Fruit fly (Drosophila melanogaster) whole organism, embryonic: ENCODE results near the gene CG12560.
A peak's percentile ranks its signal among the peaks of the same experiment; 100 is the strongest.

Experiments
- Abd-B ChIP-seq: fragments of 200-800 bp; sonication (Bioruptor generic); optimal IDR thresholded peaks from 2 replicates; lab custom pipeline; 2018; ENCODE audit warnings: missing biosample characterization, mild to moderate bottlenecking, missing genetic modification characterization, moderate library complexity
- Asciz ChIP-seq: fragments of 200-800 bp; sonication (Bioruptor generic); optimal IDR thresholded peaks from 2 replicates; lab custom pipeline; 2017; ENCODE audit warnings: missing biosample characterization, mild to moderate bottlenecking, missing genetic modification characterization, missing genetic modification reagents
- Atf6 ChIP-seq: fragments of 200-800 bp; sonication (Bioruptor generic); IDR thresholded peaks from 2 replicates; pipeline ENCODE4 v1.3.6; 2022; ENCODE audit warnings: missing biosample characterization, missing genetic modification characterization
- CG10979 ChIP-seq: fragments of 200-800 bp; sonication (Bioruptor generic); optimal IDR thresholded peaks from 2 replicates; lab custom pipeline; 2018; ENCODE audit warnings: missing biosample characterization, mild to moderate bottlenecking, missing genetic modification characterization, moderate library complexity
- CG11247 ChIP-seq: fragments of 200-800 bp; sonication (Bioruptor generic); IDR thresholded peaks from 2 replicates; pipeline ENCODE4 v1.3.6; 2022; ENCODE audit warnings: missing biosample characterization, missing genetic modification characterization
- CG14014 ChIP-seq: fragments of 200-800 bp; sonication (Bioruptor generic); IDR thresholded peaks from 2 replicates; pipeline ENCODE4 v1.3.6; 2022; ENCODE audit warnings: missing biosample characterization, missing genetic modification characterization
- CG1529 ChIP-seq: fragments of 200-800 bp; sonication (Bioruptor generic); optimal IDR thresholded peaks from 3 replicates; lab custom pipeline; 2018; ENCODE audit warnings: missing biosample characterization, missing genetic modification characterization
- CG15479 ChIP-seq: fragments of 200-800 bp; sonication (Bioruptor generic); optimal IDR thresholded peaks from 3 replicates; lab custom pipeline; 2019; ENCODE audit warnings: missing biosample characterization, mild to moderate bottlenecking, missing genetic modification characterization, moderate library complexity
- CG17568 ChIP-seq: fragments of 200-800 bp; sonication (Bioruptor generic); optimal IDR thresholded peaks from 2 replicates; lab custom pipeline; 2018; ENCODE audit warnings: missing biosample characterization, mild to moderate bottlenecking, missing genetic modification characterization, moderate library complexity
- CG17612 ChIP-seq: fragments of 200-800 bp; sonication (Bioruptor generic); IDR thresholded peaks from 2 replicates; pipeline ENCODE4 v1.3.6; 2022; ENCODE audit warnings: missing biosample characterization, missing genetic modification characterization
- CG30020 ChIP-seq: fragments of 200-800 bp; optimal IDR thresholded peaks from 2 replicates; lab custom pipeline; 2019; ENCODE audit warnings: missing biosample characterization, mild to moderate bottlenecking, missing genetic modification characterization, moderate library complexity
- CG4282 ChIP-seq: fragments of 200-800 bp; sonication (Bioruptor generic); optimal IDR thresholded peaks from 2 replicates; lab custom pipeline; 2016; ENCODE audit warnings: missing biosample characterization, missing genetic modification characterization
- CG43689 ChIP-seq: fragments of 200-800 bp; sonication (Bioruptor generic); IDR thresholded peaks from 2 replicates; pipeline ENCODE4 v1.3.6; 2022; ENCODE audit warnings: missing biosample characterization, missing genetic modification characterization
- CG4424 ChIP-seq: fragments of 200-800 bp; sonication (Bioruptor generic); optimal IDR thresholded peaks from 3 replicates; lab custom pipeline; 2016; ENCODE audit warnings: missing biosample characterization, missing genetic modification characterization
- CG4854 ChIP-seq: fragments of 200-800 bp; sonication (Bioruptor generic); optimal IDR thresholded peaks from 2 replicates; lab custom pipeline; 2016; ENCODE audit warnings: missing biosample characterization, missing genetic modification characterization, inconsistent platforms
- CG7357 ChIP-seq: fragments of 200-800 bp; sonication (Bioruptor generic); IDR thresholded peaks from 3 replicates; pipeline ENCODE4 v1.3.6; 2022; ENCODE audit warnings: missing biosample characterization, missing genetic modification characterization
- CG7745 ChIP-seq: fragments of 200-800 bp; sonication (Bioruptor generic); optimal IDR thresholded peaks from 2 replicates; lab custom pipeline; 2018; ENCODE audit warnings: missing biosample characterization, mild to moderate bottlenecking, missing genetic modification characterization, moderate library complexity
- CG8359 ChIP-seq: fragments of 200-800 bp; sonication (Bioruptor generic); optimal IDR thresholded peaks from 2 replicates; lab custom pipeline; 2017; ENCODE audit warnings: missing biosample characterization, mild to moderate bottlenecking, missing genetic modification characterization, borderline replicate concordance
- CG9437 ChIP-seq: fragments of 200-800 bp; sonication (Bioruptor generic); optimal IDR thresholded peaks from 2 replicates; lab custom pipeline; 2018; ENCODE audit warnings: missing biosample characterization, mild to moderate bottlenecking, missing genetic modification characterization
- D19A ChIP-seq: fragments of 200-800 bp; optimal IDR thresholded peaks from 3 replicates; lab custom pipeline; 2019; ENCODE audit warnings: missing biosample characterization, mild to moderate bottlenecking, missing genetic modification characterization, moderate library complexity
- HHEX ChIP-seq: fragments of 200-800 bp; sonication (Bioruptor generic); optimal IDR thresholded peaks from 3 replicates; lab custom pipeline; 2017; ENCODE audit warnings: missing biosample characterization, mild to moderate bottlenecking, missing genetic modification characterization, missing genetic modification reagents
- Hsf ChIP-seq: fragments of 200-800 bp; sonication (Bioruptor generic); optimal IDR thresholded peaks from 3 replicates; lab custom pipeline; 2016; ENCODE audit warnings: missing biosample characterization, missing genetic modification characterization
- MESR4 ChIP-seq: fragments of 200-800 bp; sonication (Bioruptor generic); optimal IDR thresholded peaks from 2 replicates; lab custom pipeline; 2018; ENCODE audit warnings: missing biosample characterization, mild to moderate bottlenecking, missing genetic modification characterization, moderate library complexity
- Max ChIP-seq: fragments of 200-800 bp; sonication (Bioruptor generic); optimal IDR thresholded peaks from 2 replicates; lab custom pipeline; 2016; ENCODE audit warnings: missing biosample characterization, mild to moderate bottlenecking, missing genetic modification characterization
- Mrtf ChIP-seq: fragments of 200-800 bp; sonication (Bioruptor generic); IDR thresholded peaks from 3 replicates; pipeline ENCODE4 v1.3.6; 2022; ENCODE audit warnings: missing biosample characterization, missing genetic modification characterization
- Oaz ChIP-seq: fragments of 200-800 bp; sonication (Bioruptor generic); IDR thresholded peaks from 2 replicates; pipeline ENCODE4 v1.3.6; 2022; ENCODE audit warnings: missing biosample characterization, missing genetic modification characterization
- Sox102F ChIP-seq: fragments of 200-800 bp; sonication (Bioruptor generic); optimal IDR thresholded peaks from 2 replicates; lab custom pipeline; 2018; ENCODE audit warnings: missing biosample characterization, mild to moderate bottlenecking, missing genetic modification characterization, moderate library complexity
- Sry-β ChIP-seq: fragments of 200-800 bp; sonication (Bioruptor generic); optimal IDR thresholded peaks from 2 replicates; lab custom pipeline; 2018; ENCODE audit warnings: missing biosample characterization, mild to moderate bottlenecking, missing genetic modification characterization, moderate library complexity
- Trl ChIP-seq, 3 experiments: fragments of >200 bp in 2 of 3; fragments of 200-800 bp in 1 of 3; sonication (Bioruptor generic) in 1 of 3; optimal IDR thresholded peaks; 2 replicates in 1 of 3; 3 replicates in 2 of 3; lab custom pipeline; 2016 to 2017; ENCODE audit warnings: missing biosample characterization in 1 of 3, missing genetic modification characterization in 1 of 3
- ab ChIP-seq: fragments of 200-800 bp; sonication (Bioruptor generic); optimal IDR thresholded peaks from 2 replicates; lab custom pipeline; 2016; ENCODE audit warnings: missing biosample characterization, missing genetic modification characterization
- aop ChIP-seq: fragments of 200-800 bp; sonication (Bioruptor generic); IDR thresholded peaks from 2 replicates; pipeline ENCODE4 v1.3.6; 2022; ENCODE audit warnings: missing biosample characterization, missing genetic modification characterization
- ap ChIP-seq: fragments of 200-800 bp; sonication (Bioruptor generic); IDR thresholded peaks from 2 replicates; pipeline ENCODE4 v1.3.6; 2022; ENCODE audit warnings: missing biosample characterization, missing genetic modification characterization
- cad ChIP-seq: fragments of >200 bp; optimal IDR thresholded peaks from 2 replicates; lab custom pipeline; 2017; ENCODE audit warnings: missing biosample characterization, missing genetic modification characterization
- eyg ChIP-seq: fragments of 200-800 bp; sonication (Bioruptor generic); optimal IDR thresholded peaks from 3 replicates; lab custom pipeline; 2016; ENCODE audit warnings: missing biosample characterization, missing genetic modification characterization
- gem ChIP-seq: fragments of 200-800 bp; sonication (Bioruptor generic); optimal IDR thresholded peaks from 2 replicates; lab custom pipeline; 2019; ENCODE audit warnings: missing biosample characterization, mild to moderate bottlenecking, missing genetic modification characterization, moderate library complexity
- gsb-n ChIP-seq: fragments of 200-800 bp; sonication (Bioruptor generic); optimal IDR thresholded peaks from 3 replicates; lab custom pipeline; 2018; ENCODE audit warnings: missing biosample characterization, mild to moderate bottlenecking, missing genetic modification characterization
- knrl ChIP-seq: fragments of 200-800 bp; sonication (Bioruptor generic); IDR thresholded peaks from 3 replicates; pipeline ENCODE4 v1.3.6; 2022; ENCODE audit warnings: missing biosample characterization, missing genetic modification characterization; ENCODE audit not compliant: partially characterized antibody
- onecut ChIP-seq: fragments of 200-800 bp; sonication (Bioruptor generic); IDR thresholded peaks from 2 replicates; pipeline ENCODE4 v1.3.6; 2022; ENCODE audit warnings: missing biosample characterization, missing genetic modification characterization
- pnt ChIP-seq: fragments of 200-800 bp; sonication (Bioruptor generic); optimal IDR thresholded peaks from 3 replicates; lab custom pipeline; 2016; ENCODE audit warnings: missing biosample characterization, missing genetic modification characterization
- pros ChIP-seq: fragments of 200-800 bp; sonication (Bioruptor generic); optimal IDR thresholded peaks from 3 replicates; lab custom pipeline; 2019; ENCODE audit warnings: missing biosample characterization, mild to moderate bottlenecking, missing genetic modification characterization, moderate library complexity
- so ChIP-seq: fragments of 200-800 bp; sonication (Bioruptor generic); IDR thresholded peaks from 3 replicates; pipeline ENCODE4 v1.3.6; 2022; ENCODE audit warnings: missing biosample characterization, missing genetic modification characterization
- stc ChIP-seq: fragments of 200-800 bp; sonication (Bioruptor generic); IDR thresholded peaks from 2 replicates; pipeline ENCODE4 v1.3.6; 2022; ENCODE audit warnings: missing biosample characterization, missing genetic modification characterization
- tll ChIP-seq, 2 experiments: fragments of 200-800 bp in 1 of 2; fragments of >200 bp in 1 of 2; sonication (Bioruptor generic) in 1 of 2; optimal IDR thresholded peaks; 2 replicates each; lab custom pipeline; 2017 to 2019; ENCODE audit warnings: missing biosample characterization in 2 of 2, missing genetic modification characterization in 2 of 2, mild to moderate bottlenecking in 1 of 2, moderate library complexity in 1 of 2
- trem ChIP-seq: fragments of 200-800 bp; optimal IDR thresholded peaks from 3 replicates; lab custom pipeline; 2019; ENCODE audit warnings: missing biosample characterization, mild to moderate bottlenecking, missing genetic modification characterization, moderate library complexity
- trh ChIP-seq: fragments of 200-800 bp; sonication (Bioruptor generic); optimal IDR thresholded peaks from 2 replicates; lab custom pipeline; 2016; ENCODE audit warnings: missing biosample characterization, missing genetic modification characterization
- usp ChIP-seq: fragments of >200 bp; optimal IDR thresholded peaks from 2 replicates; lab custom pipeline; 2017; ENCODE audit warnings: missing biosample characterization, missing genetic modification characterization
- zf30C ChIP-seq: fragments of 200-800 bp; sonication (Bioruptor generic); optimal IDR thresholded peaks from 3 replicates; lab custom pipeline; 2018; ENCODE audit warnings: missing biosample characterization, mild to moderate bottlenecking, missing genetic modification characterization
- zfh1 ChIP-seq: fragments of 200-800 bp; sonication (Bioruptor generic); IDR thresholded peaks from 3 replicates; pipeline ENCODE4 v1.3.6; 2022; ENCODE audit warnings: missing biosample characterization, missing genetic modification characterization

Gene CG12560

DNA sequence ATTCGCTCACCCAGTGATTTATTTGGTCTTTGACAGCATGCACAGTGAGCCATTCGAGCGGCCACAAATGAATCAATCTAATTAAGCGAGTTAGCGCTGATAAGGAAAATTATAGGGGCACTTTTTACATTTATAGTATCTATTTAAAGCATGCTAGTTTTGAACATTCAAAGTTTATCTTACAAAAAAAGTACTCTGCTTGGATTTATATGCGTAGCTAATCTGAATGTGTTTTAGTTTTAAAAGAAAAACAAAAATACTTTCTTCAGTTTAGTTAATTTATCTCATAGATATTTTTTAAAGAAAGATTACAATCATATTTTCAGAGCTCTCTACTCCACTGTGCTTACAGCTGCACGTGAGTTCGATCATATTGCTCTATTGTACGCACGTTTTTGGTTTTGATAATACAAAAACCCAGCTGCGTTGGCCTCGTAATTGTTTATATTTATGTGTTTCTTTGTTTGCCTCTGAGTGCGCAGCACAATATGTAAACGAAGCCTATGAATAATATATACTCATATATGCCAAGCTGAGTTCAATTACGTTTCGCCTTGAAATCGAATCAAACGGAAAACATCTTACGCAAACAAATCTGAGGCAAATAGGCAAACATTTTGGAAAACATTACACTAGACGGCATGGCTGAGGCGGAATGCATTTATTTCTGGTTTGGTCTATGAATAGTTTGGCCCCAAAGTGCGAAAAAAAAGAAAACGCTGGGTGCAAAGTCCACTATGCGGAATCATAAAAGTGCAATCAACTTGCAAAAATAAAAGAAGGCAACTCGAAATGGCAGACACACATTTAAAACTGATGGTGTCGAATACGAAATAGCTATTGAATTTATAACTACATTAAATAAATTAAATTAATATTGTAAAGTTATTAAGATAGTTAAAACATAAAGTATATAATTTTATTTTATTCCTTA lies 7.3 kb downstream of the CG12560 start (continued):
- TF ChIP-seq CG4854 (GFP tag; lab: Kevin White, UChicago): peak; percentile 72
- TF ChIP-seq Atf6 (GFP tag; lab: Robert Waterston, UW): peak; percentile 88
- TF ChIP-seq CG9437: peak; percentile 91
- peak; percentile 35 for TF ChIP-seq ab (GFP tag; lab: Kevin White, UChicago)
- TF ChIP-seq Max: peak; percentile 87
- peak; percentile 94 for TF ChIP-seq gem
- TF ChIP-seq CG4282: peak; percentile 42
- TF ChIP-seq usp (GFP tag; lab: Kevin White, UChicago): no peak
- TF ChIP-seq aop (GFP tag; lab: Robert Waterston, UW): no peak
- peak; percentile 71 for TF ChIP-seq stc (GFP tag; lab: Robert Waterston, UW)
- TF ChIP-seq gsb-n (tag; lab: Kevin White, UChicago): peak; percentile 78
- peak; percentile 78 for TF ChIP-seq CG7357 (GFP tag; lab: Robert Waterston, UW)
- TF ChIP-seq Oaz (GFP tag; lab: Robert Waterston, UW): peak; percentile 74
- TF ChIP-seq CG14014: peak; percentile 78
- peak; percentile 68 for TF ChIP-seq CG8359 (GFP tag; lab: Kevin White, UChicago)
- no peak for TF ChIP-seq tll (GFP tag; optimal IDR thresholded peaks at IDR 0.05; lab: Kevin White, UChicago)
- peak; percentile 63 for TF ChIP-seq eyg (GFP tag; lab: Kevin White, UChicago)
- TF ChIP-seq CG17568: peak; percentile 79
- no peak for TF ChIP-seq CG15479
- TF ChIP-seq CG11247 (GFP tag; lab: Robert Waterston, UW): peak; percentile 63; the same call in 1 of the 2 replicates
- TF ChIP-seq trem (tag; lab: Kevin White, UChicago): peak; percentile 70
- no peak for TF ChIP-seq zf30C (GFP tag; lab: Kevin White, UChicago)
- TF ChIP-seq Trl (optimal IDR thresholded peaks at IDR 0.05; lab: Kevin White, UChicago): no peak
- TF ChIP-seq Trl (GFP tag; optimal IDR thresholded peaks at IDR 0.05; lab: Kevin White, UChicago): peak; percentile 11
- TF ChIP-seq ap (GFP tag; lab: Robert Waterston, UW): peak; percentile 69
- TF ChIP-seq so (GFP tag; lab: Robert Waterston, UW): peak; percentile 84; the same call in 1 of the 3 replicates
- TF ChIP-seq CG17612 (GFP tag; lab: Robert Waterston, UW): peak; percentile 54; the same call in 1 of the 2 replicates
- TF ChIP-seq MESR4 (GFP tag; lab: Kevin White, UChicago): no peak
- TF ChIP-seq CG1529 (GFP tag; lab: Kevin White, UChicago): peak; percentile 83
- TF ChIP-seq Sox102F (GFP tag; lab: Kevin White, UChicago): peak; percentile 80
- no peak for TF ChIP-seq cad (GFP tag; lab: Kevin White, UChicago)
- TF ChIP-seq CG43689 (GFP tag; lab: Robert Waterston, UW): no peak
- peak; percentile 79 for TF ChIP-seq Mrtf (GFP tag; lab: Robert Waterston, UW)
- peak; percentile 37 for TF ChIP-seq Sry-β
- peak; percentile 33 for TF ChIP-seq pros (GFP tag; lab: Kevin White, UChicago)
- peak; percentile 83 for TF ChIP-seq Hsf (GFP tag; lab: Kevin White, UChicago)
- peak; percentile 90 for TF ChIP-seq Abd-B
- peak; percentile 93 for TF ChIP-seq CG4424 (GFP tag; lab: Kevin White, UChicago)
- TF ChIP-seq HHEX (GFP tag; lab: Kevin White, UChicago): peak; percentile 89
- TF ChIP-seq pnt (GFP tag; lab: Kevin White, UChicago): peak; percentile 68
- peak; percentile 58 for TF ChIP-seq CG30020 (tag; lab: Kevin White, UChicago)
- peak; percentile 88 for TF ChIP-seq CG10979 (tag; lab: Kevin White, UChicago)
- peak; percentile 76 for TF ChIP-seq zfh1 (GFP tag; lab: Robert Waterston, UW)
- no peak for TF ChIP-seq knrl (GFP tag; lab: Robert Waterston, UW)
- no peak for TF ChIP-seq CG7745 (tag; lab: Kevin White, UChicago)
- TF ChIP-seq trh: peak; percentile 66
- TF ChIP-seq D19A (tag; lab: Kevin White, UChicago): peak; percentile 81
- TF ChIP-seq onecut: peak; percentile 66
- TF ChIP-seq Asciz (GFP tag; lab: Kevin White, UChicago): peak; percentile 87
